Fruit fly (Drosophila melanogaster) whole organism, prepupa: ENCODE measurements around the gene CG31178.

Experiments used
- Blimp-1 ChIP-seq: fragments of 200-800 bp; sonication (Bioruptor generic); optimal IDR thresholded peaks from 3 replicates; lab custom pipeline; 2017; ENCODE audit warnings: missing biosample characterization, missing genetic modification characterization, mild to moderate bottlenecking, moderate library complexity, missing genetic modification reagents
- CG10631 ChIP-seq: fragments of 200-800 bp; sonication (Bioruptor generic); optimal IDR thresholded peaks from 2 replicates; lab custom pipeline; 2016; ENCODE audit warnings: missing biosample characterization, missing genetic modification characterization
- CG1621 ChIP-seq: fragments of 200-800 bp; sonication (Bioruptor generic); optimal IDR thresholded peaks from 3 replicates; lab custom pipeline; 2018; ENCODE audit warnings: missing biosample characterization, mild to moderate bottlenecking, missing genetic modification characterization
- CG16779 ChIP-seq: fragments of 200-800 bp; sonication (Bioruptor generic); optimal IDR thresholded peaks from 3 replicates; lab custom pipeline; 2017; ENCODE audit warnings: missing biosample characterization, mild to moderate bottlenecking, missing genetic modification characterization
- CG31627 ChIP-seq: fragments of 200-800 bp; sonication (Bioruptor generic); optimal IDR thresholded peaks from 3 replicates; lab custom pipeline; 2016; ENCODE audit warnings: missing biosample characterization, missing genetic modification characterization
- CG34406 ChIP-seq: fragments of 200-800 bp; sonication (Bioruptor generic); optimal IDR thresholded peaks from 3 replicates; lab custom pipeline; 2016; ENCODE audit warnings: missing biosample characterization, missing genetic modification characterization
- CG3919 ChIP-seq: fragments of 200-800 bp; sonication (Bioruptor generic); optimal IDR thresholded peaks from 3 replicates; lab custom pipeline; 2016; ENCODE audit warnings: missing biosample characterization, missing genetic modification characterization
- CG4318 ChIP-seq: fragments of 200-800 bp; sonication (Bioruptor generic); optimal IDR thresholded peaks from 3 replicates; lab custom pipeline; 2017; ENCODE audit warnings: missing biosample characterization, mild to moderate bottlenecking, missing genetic modification characterization
- CG6163 ChIP-seq: fragments of 200-800 bp; sonication (Bioruptor generic); IDR thresholded peaks from 3 replicates; pipeline ENCODE4 v1.3.6; 2022; ENCODE audit warnings: missing biosample characterization, missing genetic modification characterization
- CG6276 ChIP-seq: fragments of 200-800 bp; sonication (Bioruptor generic); optimal IDR thresholded peaks from 2 replicates; lab custom pipeline; 2017; ENCODE audit warnings: missing biosample characterization, mild to moderate bottlenecking, missing genetic modification characterization
- CG6792 ChIP-seq: fragments of 200-800 bp; sonication (Bioruptor generic); optimal IDR thresholded peaks from 3 replicates; lab custom pipeline; 2016; ENCODE audit warnings: missing biosample characterization, missing genetic modification characterization
- CG6808 ChIP-seq: fragments of 200-800 bp; sonication (Bioruptor generic); optimal IDR thresholded peaks from 3 replicates; lab custom pipeline; 2017; ENCODE audit warnings: missing biosample characterization, missing genetic modification characterization, mild to moderate bottlenecking, moderate library complexity, missing genetic modification reagents
- CG7368 ChIP-seq: fragments of 200-800 bp; sonication (Bioruptor generic); optimal IDR thresholded peaks from 3 replicates; lab custom pipeline; 2016; ENCODE audit warnings: missing biosample characterization, missing genetic modification characterization
- CG8119 ChIP-seq: fragments of 200-800 bp; sonication (Bioruptor generic); IDR thresholded peaks from 3 replicates; pipeline ENCODE4 v1.3.6; 2022; ENCODE audit warnings: missing biosample characterization, missing genetic modification characterization
- CG8319 ChIP-seq: fragments of 200-800 bp; sonication (Bioruptor generic); optimal IDR thresholded peaks from 3 replicates; lab custom pipeline; 2016; ENCODE audit warnings: missing biosample characterization, missing genetic modification characterization
- CG8632 ChIP-seq: fragments of 200-800 bp; sonication (Bioruptor generic); optimal IDR thresholded peaks from 3 replicates; lab custom pipeline; 2016; ENCODE audit warnings: missing biosample characterization, missing genetic modification characterization
- CG9139 ChIP-seq: fragments of 200-800 bp; sonication (Bioruptor generic); optimal IDR thresholded peaks from 3 replicates; lab custom pipeline; 2017; ENCODE audit warnings: missing biosample characterization, mild to moderate bottlenecking, missing genetic modification characterization
- Eip78C ChIP-seq: fragments of 200-800 bp; sonication (Bioruptor generic); peaks from one replicate; lab custom pipeline; 2016; ENCODE audit warnings: missing biosample characterization, missing genetic modification characterization
- Ets21C ChIP-seq: fragments of 200-800 bp; sonication (Bioruptor generic); optimal IDR thresholded peaks from 3 replicates; lab custom pipeline; 2016; ENCODE audit warnings: missing biosample characterization, missing genetic modification characterization
- Ets96B ChIP-seq: fragments of 200-800 bp; optimal IDR thresholded peaks from 2 replicates; lab custom pipeline; 2019; ENCODE audit warnings: missing biosample characterization, mild to moderate bottlenecking, missing genetic modification characterization, moderate library complexity
- Gug ChIP-seq: fragments of 200-800 bp; sonication (Bioruptor generic); IDR thresholded peaks from 2 replicates; pipeline ENCODE4 v1.3.6; 2022; ENCODE audit warnings: missing biosample characterization, missing genetic modification characterization
- Lpt ChIP-seq: fragments of 200-800 bp; sonication (Bioruptor generic); optimal IDR thresholded peaks from 3 replicates; lab custom pipeline; 2016; ENCODE audit warnings: missing biosample characterization, missing genetic modification characterization
- Met ChIP-seq: fragments of 200-800 bp; sonication (Bioruptor generic); optimal IDR thresholded peaks from 3 replicates; lab custom pipeline; 2016; ENCODE audit warnings: missing biosample characterization, missing genetic modification characterization
- OdsH ChIP-seq: fragments of 200-800 bp; sonication (Bioruptor generic); optimal IDR thresholded peaks from 3 replicates; lab custom pipeline; 2016; ENCODE audit warnings: missing biosample characterization, missing genetic modification characterization
- Sox14 ChIP-seq: fragments of 200-800 bp; sonication (Bioruptor generic); optimal IDR thresholded peaks from 3 replicates; lab custom pipeline; 2016; ENCODE audit warnings: missing biosample characterization, missing genetic modification characterization
- Sox15 ChIP-seq: fragments of 200-800 bp; sonication (Bioruptor generic); optimal IDR thresholded peaks from 3 replicates; lab custom pipeline; 2016; ENCODE audit warnings: missing biosample characterization, missing genetic modification characterization
- achi ChIP-seq: fragments of 200-800 bp; sonication (Bioruptor generic); optimal IDR thresholded peaks from 3 replicates; lab custom pipeline; 2016; ENCODE audit warnings: missing biosample characterization, missing genetic modification characterization
- acj6 ChIP-seq: fragments of 200-800 bp; sonication (Bioruptor generic); optimal IDR thresholded peaks from 3 replicates; lab custom pipeline; 2016; ENCODE audit warnings: missing biosample characterization, missing genetic modification characterization
- cyc ChIP-seq: fragments of 200-800 bp; sonication (Bioruptor generic); optimal IDR thresholded peaks from 3 replicates; lab custom pipeline; 2016; ENCODE audit warnings: missing biosample characterization, missing genetic modification characterization
- dac ChIP-seq: fragments of 200-800 bp; sonication (Bioruptor generic); optimal IDR thresholded peaks from 2 replicates; lab custom pipeline; 2017; ENCODE audit warnings: missing biosample characterization, mild to moderate bottlenecking, missing genetic modification characterization
- dsx ChIP-seq: fragments of 200-800 bp; optimal IDR thresholded peaks from 3 replicates; lab custom pipeline; 2019; ENCODE audit warnings: missing biosample characterization, mild to moderate bottlenecking, missing genetic modification characterization, moderate library complexity; ENCODE audit not compliant: poor library complexity, severe bottlenecking
- eg ChIP-seq: fragments of 200-800 bp; sonication (Bioruptor generic); IDR thresholded peaks from 3 replicates; pipeline ENCODE4 v1.3.6; 2022; ENCODE audit warnings: missing biosample characterization, missing genetic modification characterization
- fd59A ChIP-seq: fragments of 200-800 bp; sonication (Bioruptor generic); optimal IDR thresholded peaks from 2 replicates; lab custom pipeline; 2017; ENCODE audit warnings: missing biosample characterization, mild to moderate bottlenecking, missing genetic modification characterization, missing genetic modification reagents
- fkh ChIP-seq: fragments of 200-800 bp; sonication (Bioruptor generic); optimal IDR thresholded peaks from 3 replicates; lab custom pipeline; 2017; ENCODE audit warnings: missing biosample characterization, mild to moderate bottlenecking, missing genetic modification characterization, moderate library complexity
- lz ChIP-seq: fragments of 200-800 bp; sonication (Bioruptor generic); optimal IDR thresholded peaks from 3 replicates; lab custom pipeline; 2016; ENCODE audit warnings: missing biosample characterization, missing genetic modification characterization
- net ChIP-seq: fragments of 200-800 bp; sonication (Bioruptor generic); optimal IDR thresholded peaks from 3 replicates; lab custom pipeline; 2016; ENCODE audit warnings: missing biosample characterization, missing genetic modification characterization
- salr ChIP-seq, 2 experiments: fragments of 200-800 bp; sonication (Bioruptor generic); optimal IDR thresholded peaks; 3 replicates each; lab custom pipeline; 2016 to 2018; ENCODE audit warnings: missing biosample characterization in 2 of 2, missing genetic modification characterization in 2 of 2, mild to moderate bottlenecking in 1 of 2
- spab ChIP-seq: fragments of 200-800 bp; sonication (Bioruptor generic); optimal IDR thresholded peaks from 2 replicates; lab custom pipeline; 2017; ENCODE audit warnings: missing biosample characterization, mild to moderate bottlenecking, missing genetic modification characterization, missing genetic modification reagents
- ss ChIP-seq, 2 experiments: fragments of 200-800 bp; sonication (Bioruptor generic); optimal IDR thresholded peaks; 2 replicates in 1 of 2; 3 replicates in 1 of 2; lab custom pipeline; 2017 to 2018; ENCODE audit warnings: mild to moderate bottlenecking in 2 of 2, missing biosample characterization in 2 of 2, missing genetic modification characterization in 2 of 2, moderate library complexity in 1 of 2
- svp ChIP-seq: fragments of 200-800 bp; sonication (Bioruptor generic); peaks from one replicate; lab custom pipeline; 2016; ENCODE audit warnings: missing biosample characterization, missing genetic modification characterization
- vri ChIP-seq: fragments of 200-800 bp; sonication (Bioruptor generic); optimal IDR thresholded peaks from 3 replicates; lab custom pipeline; 2016; ENCODE audit warnings: missing biosample characterization, mild to moderate bottlenecking, missing genetic modification characterization

Gene CG31178

dm6 chr3R:21873439-21873838, at the start of gene CG31178:
Gene CG31178 (plus strand): TSS chr3R:21873739.
- no peak for TF ChIP-seq net
- no peak for TF ChIP-seq Eip78C (GFP tag; lab: Kevin White, UChicago)
- no peak for TF ChIP-seq spab (GFP tag; lab: Kevin White, UChicago)
- TF ChIP-seq CG9139 (GFP tag; lab: Kevin White, UChicago), result no peak
- TF ChIP-seq CG4318 (GFP tag; lab: Kevin White, UChicago), result no peak
- TF ChIP-seq fkh, result no peak
- TF ChIP-seq CG7368, result no peak
- no peak for TF ChIP-seq CG8632 (GFP tag; lab: Kevin White, UChicago)
- TF ChIP-seq Gug (GFP tag; lab: Robert Waterston, UW), result no peak
- no peak for TF ChIP-seq Sox15 (GFP tag; lab: Kevin White, UChicago)
- no peak for TF ChIP-seq CG8319 (GFP tag; lab: Kevin White, UChicago)
- no peak for TF ChIP-seq acj6 (GFP tag; lab: Kevin White, UChicago)
- TF ChIP-seq Lpt (GFP tag; lab: Kevin White, UChicago), result no peak
- TF ChIP-seq CG3919 (GFP tag; lab: Kevin White, UChicago), result no peak
- no peak for TF ChIP-seq vri (GFP tag; lab: Kevin White, UChicago)
- TF ChIP-seq Ets21C (GFP tag; lab: Kevin White, UChicago), result no peak
- no peak for TF ChIP-seq CG31627
- TF ChIP-seq CG6808 (GFP tag; lab: Kevin White, UChicago), result no peak

- TF ChIP-seq CG6163 (GFP tag; lab: Robert Waterston, UW) (peak; percentile 14; the same call in 2 of the 3 replicates), fd59A (GFP tag; lab: Kevin White, UChicago) (peak; percentile 11), ss (GFP tag; optimal IDR thresholded peaks at IDR 0.05; lab: Kevin White, UChicago) (peak; percentile 69 to 80), CG6808 (GFP tag; lab: Kevin White, UChicago) (peak; percentile 71), CG9139 (GFP tag; lab: Kevin White, UChicago) (peak; percentile 81), eg (GFP tag; lab: Robert Waterston, UW) (0 out of 3 replicates have a peak, but pooled peaks have one; percentile 7), spab (GFP tag; lab: Kevin White, UChicago) (peak; percentile 45), Blimp-1 (GFP tag; lab: Kevin White, UChicago) (no peak), CG1621 (tag; lab: Kevin White, UChicago) (peak; percentile 11), Sox14 (GFP tag; lab: Kevin White, UChicago) (no peak), Ets96B (no peak)
These were observed 49.0 kb upstream of the CG31178 start for dm6 chr3R:21824407-21825006.

dm6 chr3R:21825140-21825539, 48.4 kb upstream of the CG31178 start:
- peak; percentile 57 for TF ChIP-seq Eip78C (GFP tag; lab: Kevin White, UChicago)
- TF ChIP-seq dsx, result no peak
- TF ChIP-seq fkh, result peak; percentile 54

dm6 chr3R:21825775-21826558, 47.6 kb upstream of the CG31178 start:
- TF ChIP-seq CG1621 (tag; lab: Kevin White, UChicago), result no peak
- no peak for TF ChIP-seq dac (GFP tag; lab: Kevin White, UChicago)
- peak; percentile 9 to 67 for TF ChIP-seq ss (GFP tag; optimal IDR thresholded peaks at IDR 0.05; lab: Kevin White, UChicago)
- no peak for TF ChIP-seq Sox15 (GFP tag; lab: Kevin White, UChicago)
- peak; percentile 66 for TF ChIP-seq CG6808 (GFP tag; lab: Kevin White, UChicago)
- no peak for TF ChIP-seq CG8319 (GFP tag; lab: Kevin White, UChicago)
- peak; percentile 64 for TF ChIP-seq svp (GFP tag; lab: Kevin White, UChicago)
- TF ChIP-seq OdsH (GFP tag; lab: Kevin White, UChicago), result peak; percentile 37
- no peak for TF ChIP-seq Ets21C (GFP tag; lab: Kevin White, UChicago)
- TF ChIP-seq CG8119 (GFP tag; lab: Robert Waterston, UW), result no peak
- peak; percentile 21 for TF ChIP-seq CG7368
- peak; percentile 87 for TF ChIP-seq Eip78C (GFP tag; lab: Kevin White, UChicago)
- TF ChIP-seq vri (GFP tag; lab: Kevin White, UChicago), result no peak
- TF ChIP-seq CG6276 (GFP tag; lab: Kevin White, UChicago), result no peak
- TF ChIP-seq CG10631, result peak; percentile 36
- peak; percentile 9 for TF ChIP-seq achi (GFP tag; lab: Kevin White, UChicago)
- TF ChIP-seq cyc (GFP tag; lab: Kevin White, UChicago), result no peak
- peak in 1 of 2 experiments; percentile 24 for TF ChIP-seq salr (GFP tag; optimal IDR thresholded peaks at IDR 0.05; lab: Kevin White, UChicago)
- peak; percentile 45 for TF ChIP-seq CG3919 (GFP tag; lab: Kevin White, UChicago)
- peak; percentile 35 for TF ChIP-seq Met
- peak; percentile 8 for TF ChIP-seq CG6792 (GFP tag; lab: Kevin White, UChicago)
- TF ChIP-seq CG4318 (GFP tag; lab: Kevin White, UChicago), result no peak
- peak; percentile 63 for TF ChIP-seq Ets96B
- no peak for TF ChIP-seq CG9139 (GFP tag; lab: Kevin White, UChicago)
- TF ChIP-seq lz (GFP tag; lab: Kevin White, UChicago), result no peak
- TF ChIP-seq spab (GFP tag; lab: Kevin White, UChicago), result peak; percentile 59
- no peak for TF ChIP-seq CG16779 (tag; lab: Kevin White, UChicago)
- TF ChIP-seq CG34406 (GFP tag; lab: Kevin White, UChicago), result peak; percentile 35
